Fruit fly (Drosophila melanogaster) whole organism, wandering third instar larva: Measurements from ENCODE around the gene CG17906.

ENCODE experiments used
- Abd-B ChIP-seq: fragments of >200 bp; optimal IDR thresholded peaks from 2 replicates; lab custom pipeline; 2017; ENCODE audit warnings: missing biosample characterization, missing genetic modification characterization
- CG32264 ChIP-seq: fragments of 200-800 bp; sonication (Bioruptor generic); optimal IDR thresholded peaks from 2 replicates; lab custom pipeline; 2016; ENCODE audit warnings: missing biosample characterization, missing genetic modification characterization
- CG9705 ChIP-seq: fragments of 200-800 bp; sonication (Bioruptor generic); optimal IDR thresholded peaks from 2 replicates; lab custom pipeline; 2018; ENCODE audit warnings: missing biosample characterization, mild to moderate bottlenecking, missing genetic modification characterization
- CrebA ChIP-seq: fragments of 200-800 bp; sonication (Bioruptor generic); optimal IDR thresholded peaks from 2 replicates; lab custom pipeline; 2016; ENCODE audit warnings: missing biosample characterization, mild to moderate bottlenecking, missing genetic modification characterization, borderline replicate concordance
- Dfd ChIP-seq: fragments of >200 bp; optimal IDR thresholded peaks from 2 replicates; lab custom pipeline; 2017; ENCODE audit warnings: missing biosample characterization, missing genetic modification characterization
- Dif ChIP-seq: fragments of 200-275, 200-300 bp; sonication (Bioruptor generic); optimal IDR thresholded peaks from 2 replicates; lab custom pipeline; 2018; ENCODE audit warnings: missing biosample characterization, missing genetic modification characterization; ENCODE audit not compliant: partially characterized antibody
- GATAd ChIP-seq: sonication (Bioruptor generic); optimal IDR thresholded peaks from 2 replicates; lab custom pipeline; 2016; ENCODE audit warnings: missing biosample characterization, missing genetic modification characterization
- HLH106 ChIP-seq: fragments of 200-800 bp; optimal IDR thresholded peaks from 3 replicates; lab custom pipeline; 2019; ENCODE audit warnings: missing biosample characterization, mild to moderate bottlenecking, missing genetic modification characterization, moderate library complexity
- Hnf4 ChIP-seq: fragments of 200-800 bp; sonication (Bioruptor generic); optimal IDR thresholded peaks from 2 replicates; lab custom pipeline; 2016; ENCODE audit warnings: missing biosample characterization, mild to moderate bottlenecking, missing genetic modification characterization
- Hr78 ChIP-seq: fragments of >200 bp; optimal IDR thresholded peaks from 2 replicates; lab custom pipeline; 2017; ENCODE audit warnings: missing biosample characterization, missing genetic modification characterization
- Hr83 ChIP-seq: fragments of 200-300 bp; sonication (Bioruptor generic); optimal IDR thresholded peaks from 2 replicates; lab custom pipeline; 2016; ENCODE audit warnings: missing biosample characterization, mild to moderate bottlenecking, missing genetic modification characterization, moderate library complexity; ENCODE audit not compliant: poor library complexity, severe bottlenecking
- Jra ChIP-seq: sonication (Bioruptor generic); optimal IDR thresholded peaks from 2 replicates; lab custom pipeline; 2016; ENCODE audit warnings: missing biosample characterization, missing genetic modification characterization
- Mio ChIP-seq: sonication (Bioruptor generic); optimal IDR thresholded peaks from 2 replicates; lab custom pipeline; 2016; ENCODE audit warnings: missing biosample characterization, missing genetic modification characterization
- Myc ChIP-seq: fragments of >200 bp; optimal IDR thresholded peaks from 2 replicates; lab custom pipeline; 2017
- N ChIP-seq: fragments of >200 bp; optimal IDR thresholded peaks from 2 replicates; lab custom pipeline; 2018; ENCODE audit warnings: missing biosample characterization, missing external identifiers, missing genetic modification characterization
- OdsH ChIP-seq: fragments of 200-800 bp; sonication (Bioruptor generic); optimal IDR thresholded peaks from 2 replicates; lab custom pipeline; 2016; ENCODE audit warnings: missing biosample characterization, mild to moderate bottlenecking, missing genetic modification characterization
- Rel ChIP-seq, 2 experiments: fragments of 200-800 bp; sonication (Bioruptor generic) in 1 of 2; optimal IDR thresholded peaks; 2 replicates in 1 of 2; 3 replicates in 1 of 2; lab custom pipeline; 2016 to 2019; ENCODE audit warnings: mild to moderate bottlenecking in 2 of 2, missing biosample characterization in 2 of 2, missing genetic modification characterization in 2 of 2, moderate library complexity in 1 of 2
- Sp1 ChIP-seq: fragments of 200-800 bp; sonication (Bioruptor generic); optimal IDR thresholded peaks from 3 replicates; lab custom pipeline; 2019; ENCODE audit warnings: missing biosample characterization, mild to moderate bottlenecking, missing genetic modification characterization, moderate library complexity
- Vsx2 ChIP-seq: fragments of 200-300, 225-300 bp; sonication (Bioruptor generic); optimal IDR thresholded peaks from 2 replicates; lab custom pipeline; 2018; ENCODE audit warnings: missing biosample characterization, missing genetic modification characterization; ENCODE audit not compliant: partially characterized antibody
- br ChIP-seq: fragments of 200-800 bp; sonication (Bioruptor generic); optimal IDR thresholded peaks from 2 replicates; lab custom pipeline; 2016; ENCODE audit warnings: missing biosample characterization, missing genetic modification characterization
- brk ChIP-seq: fragments of 200-800 bp; sonication (Bioruptor generic); optimal IDR thresholded peaks from 2 replicates; lab custom pipeline; 2016; ENCODE audit warnings: missing biosample characterization, mild to moderate bottlenecking, missing genetic modification characterization
- dl ChIP-seq, 2 experiments: fragments of 175-275, 200-275 bp in 1 of 2; fragments of 200-275 bp in 1 of 2; sonication (Bioruptor generic); optimal IDR thresholded peaks; lab custom pipeline; 2018; ENCODE audit warnings: mild to moderate bottlenecking in 2 of 2, missing biosample characterization in 2 of 2, missing genetic modification characterization in 2 of 2, moderate library complexity in 2 of 2; ENCODE audit not compliant: partially characterized antibody in 2 of 2, insufficient read depth in 1 of 2
- dmrt93B ChIP-seq: fragments of 200-800 bp; sonication (Bioruptor generic); optimal IDR thresholded peaks from 2 replicates; lab custom pipeline; 2018; ENCODE audit warnings: missing biosample characterization, mild to moderate bottlenecking, missing genetic modification characterization
- dsf ChIP-seq: sonication (Bioruptor generic); optimal IDR thresholded peaks from 2 replicates; lab custom pipeline; 2016; ENCODE audit warnings: missing biosample characterization, missing genetic modification characterization, borderline replicate concordance
- ey ChIP-seq: fragments of 200-800 bp; sonication (Bioruptor generic); optimal IDR thresholded peaks from 2 replicates; lab custom pipeline; 2016; ENCODE audit warnings: missing biosample characterization, missing genetic modification characterization
- foxo ChIP-seq, 2 experiments: fragments of 200-800 bp; sonication (Bioruptor generic); optimal IDR thresholded peaks; 2 replicates in 1 of 2; 3 replicates in 1 of 2; lab custom pipeline; 2016 to 2017; ENCODE audit warnings: missing biosample characterization in 2 of 2, missing genetic modification characterization in 2 of 2
- fru ChIP-seq: fragments of 200-800 bp; sonication (Bioruptor generic); optimal IDR thresholded peaks from 3 replicates; lab custom pipeline; 2016; ENCODE audit warnings: missing biosample characterization, mild to moderate bottlenecking, missing genetic modification characterization
- h ChIP-seq: fragments of 200-800 bp; sonication (Bioruptor generic); optimal IDR thresholded peaks from 3 replicates; lab custom pipeline; 2016; ENCODE audit warnings: missing biosample characterization, mild to moderate bottlenecking, missing genetic modification characterization
- jim ChIP-seq: fragments of 175-275, 200-325 bp; sonication (Bioruptor generic); optimal IDR thresholded peaks from 2 replicates; lab custom pipeline; 2016; ENCODE audit warnings: missing biosample characterization, mild to moderate bottlenecking, missing genetic modification characterization
- lola ChIP-seq: fragments of >200 bp; optimal IDR thresholded peaks from 2 replicates; lab custom pipeline; 2017; ENCODE audit warnings: missing biosample characterization, missing genetic modification characterization
- pan ChIP-seq: fragments of >200 bp; optimal IDR thresholded peaks from 2 replicates; lab custom pipeline; 2017
- psq ChIP-seq: fragments of 200-800 bp; sonication (Bioruptor generic); optimal IDR thresholded peaks from 3 replicates; lab custom pipeline; 2017; ENCODE audit warnings: missing biosample characterization, mild to moderate bottlenecking, missing genetic modification characterization, moderate library complexity
- rgr ChIP-seq: fragments of 200-800 bp; sonication (Bioruptor generic); optimal IDR thresholded peaks from 3 replicates; lab custom pipeline; 2016; ENCODE audit warnings: missing biosample characterization, mild to moderate bottlenecking, missing genetic modification characterization
- sage ChIP-seq: fragments of 200-800 bp; sonication (Bioruptor generic); optimal IDR thresholded peaks from 2 replicates; lab custom pipeline; 2016; ENCODE audit warnings: missing biosample characterization, mild to moderate bottlenecking, missing genetic modification characterization
- sv ChIP-seq: fragments of 200-800 bp; sonication (Bioruptor generic); optimal IDR thresholded peaks from 3 replicates; lab custom pipeline; 2016; ENCODE audit warnings: missing biosample characterization, missing genetic modification characterization
- tai ChIP-seq: sonication (Bioruptor generic); optimal IDR thresholded peaks from 2 replicates; lab custom pipeline; 2016; ENCODE audit warnings: missing biosample characterization, missing genetic modification characterization
- usp ChIP-seq: fragments of >200 bp; optimal IDR thresholded peaks from 2 replicates; lab custom pipeline; 2017; ENCODE audit warnings: missing biosample characterization, missing genetic modification characterization
- woc ChIP-seq: sonication (Bioruptor generic); optimal IDR thresholded peaks from 2 replicates; lab custom pipeline; 2016; ENCODE audit warnings: missing biosample characterization, mild to moderate bottlenecking, missing genetic modification characterization

CG17906 gene

dm6 chr2L:8956336-8956726 is 37.9 kb upstream of the CG17906 start:
- TF ChIP-seq Mio (GFP tag; lab: Kevin White, UChicago) (no peak), Rel (GFP tag; optimal IDR thresholded peaks at IDR 0.05; lab: Kevin White, UChicago) (no peak), Rel (tag; optimal IDR thresholded peaks at IDR 0.05; lab: Kevin White, UChicago) (peak; percentile 16), Myc (no peak), foxo (GFP tag; optimal IDR thresholded peaks at IDR 0.05; lab: Kevin White, UChicago) (no peak)

DNA sequence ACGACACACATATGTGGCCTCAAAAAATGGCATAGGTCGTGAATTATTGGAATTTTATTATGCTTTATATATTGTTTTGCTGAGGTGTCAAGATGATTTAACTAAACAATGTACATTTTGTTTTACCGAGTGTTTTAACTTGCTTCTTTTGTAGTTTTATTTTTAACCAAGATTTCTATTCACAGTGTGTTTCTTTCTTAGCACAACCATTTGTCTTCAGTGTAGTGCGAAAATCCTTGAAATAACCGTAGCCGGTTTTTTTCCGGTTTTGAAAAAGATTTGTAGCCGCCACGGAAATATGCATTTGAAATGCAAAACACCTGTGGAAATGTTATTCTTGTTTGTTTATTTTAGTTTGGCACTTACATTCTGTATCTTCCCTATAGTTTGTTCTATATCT is 37.0 kb upstream of the CG17906 start:
- TF ChIP-seq Hr83 (GFP tag; lab: Kevin White, UChicago) (no peak), N (GFP tag; lab: Kevin White, UChicago) (no peak), br (GFP tag; lab: Kevin White, UChicago) (no peak), CG9705 (GFP tag; lab: Kevin White, UChicago) (no peak), dmrt93B (GFP tag; lab: Kevin White, UChicago) (no peak), Mio (GFP tag; lab: Kevin White, UChicago) (no peak), Hr78 (GFP tag; lab: Kevin White, UChicago) (no peak), Jra (GFP tag; lab: Kevin White, UChicago) (no peak), CrebA (no peak), foxo (GFP tag; optimal IDR thresholded peaks at IDR 0.05; lab: Kevin White, UChicago) (no peak), Rel (GFP tag; optimal IDR thresholded peaks at IDR 0.05; lab: Kevin White, UChicago) (no peak), Rel (tag; optimal IDR thresholded peaks at IDR 0.05; lab: Kevin White, UChicago) (no peak), Vsx2 (GFP tag; lab: Kevin White, UChicago) (no peak), dsf (GFP tag; lab: Kevin White, UChicago) (no peak), woc (no peak), dl (GFP tag; optimal IDR thresholded peaks at IDR 0.05; lab: Kevin White, UChicago; ENCODE audit: insufficient read depth in 1 of 2, partially characterized antibody in 2 of 2) (no peak), Abd-B (GFP tag; lab: Kevin White, UChicago) (no peak), Dif (no peak), GATAd (GFP tag; lab: Kevin White, UChicago) (no peak), usp (GFP tag; lab: Kevin White, UChicago) (no peak)

DNA sequence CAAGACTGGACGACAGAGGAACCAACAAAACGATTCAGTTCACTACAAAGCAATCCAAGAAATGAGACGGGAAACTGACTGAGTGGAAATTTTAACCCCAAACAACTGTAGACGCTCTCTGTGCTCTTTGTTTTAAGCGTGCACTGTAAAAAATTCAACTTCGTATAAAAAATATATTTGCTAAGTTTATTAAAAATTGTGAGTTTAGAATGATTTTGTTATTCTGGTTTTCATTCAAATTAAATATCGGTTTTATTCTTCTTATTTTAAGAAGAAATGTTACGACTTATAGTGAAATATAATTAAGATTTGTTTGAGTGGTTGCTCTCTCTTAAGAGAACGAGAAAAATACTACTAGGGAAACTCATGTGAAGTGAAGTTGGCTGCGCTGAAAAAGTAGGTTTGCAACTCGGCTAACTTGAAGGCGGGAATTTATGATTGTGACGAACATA is 36.1 kb upstream of the CG17906 start:
- TF ChIP-seq sv (GFP tag; lab: Kevin White, UChicago) (peak; percentile 91), Rel (GFP tag; optimal IDR thresholded peaks at IDR 0.05; lab: Kevin White, UChicago) (no peak), Rel (tag; optimal IDR thresholded peaks at IDR 0.05; lab: Kevin White, UChicago) (no peak), ey (GFP tag; lab: Kevin White, UChicago) (peak; percentile 94), Dif (no peak), Abd-B (GFP tag; lab: Kevin White, UChicago) (no peak), dmrt93B (GFP tag; lab: Kevin White, UChicago) (peak; percentile 40), Vsx2 (GFP tag; lab: Kevin White, UChicago) (no peak), foxo (GFP tag; optimal IDR thresholded peaks at IDR 0.05; lab: Kevin White, UChicago) (peak in 1 of 2 experiments; percentile 86), br (GFP tag; lab: Kevin White, UChicago) (peak; percentile 55), dsf (GFP tag; lab: Kevin White, UChicago) (no peak), brk (GFP tag; lab: Kevin White, UChicago) (peak; percentile 95), Jra (GFP tag; lab: Kevin White, UChicago) (peak; percentile 27), CG9705 (GFP tag; lab: Kevin White, UChicago) (peak; percentile 3), CG32264 (GFP tag; lab: Kevin White, UChicago) (no peak), psq (GFP tag; lab: Kevin White, UChicago) (peak; percentile 87), Dfd (GFP tag; lab: Kevin White, UChicago) (no peak), Hr83 (GFP tag; lab: Kevin White, UChicago) (peak; percentile 18), usp (GFP tag; lab: Kevin White, UChicago) (no peak), OdsH (peak; percentile 77), lola (GFP tag; lab: Kevin White, UChicago) (no peak), Myc (no peak), tai (GFP tag; lab: Kevin White, UChicago) (peak; percentile 56), HLH106 (tag; lab: Kevin White, UChicago) (peak; percentile 56), fru (peak; percentile 93), woc (peak; percentile 13), Hr78 (GFP tag; lab: Kevin White, UChicago) (no peak), h (GFP tag; lab: Kevin White, UChicago) (peak; percentile 79), Sp1 (GFP tag; lab: Kevin White, UChicago) (no peak), CrebA (peak; percentile 57), GATAd (GFP tag; lab: Kevin White, UChicago) (no peak), rgr (GFP tag; lab: Kevin White, UChicago) (peak; percentile 80), pan (lab: Kevin White, UChicago) (no peak), jim (GFP tag; lab: Kevin White, UChicago) (no peak), Mio (GFP tag; lab: Kevin White, UChicago) (no peak), N (GFP tag; lab: Kevin White, UChicago) (no peak), Hnf4 (GFP tag; lab: Kevin White, UChicago) (peak; percentile 66), sage (no peak), dl (GFP tag; optimal IDR thresholded peaks at IDR 0.05; lab: Kevin White, UChicago; ENCODE audit: insufficient read depth in 1 of 2, partially characterized antibody in 2 of 2) (no peak)
